Worm (Caenorhabditis elegans) whole organism, L3 larva: ENCODE data around the gene spig-7.
A peak's percentile ranks its signal among the peaks of the same experiment; 100 is the strongest.

Source experiments
- R02D3.7 ChIP-seq: fragments of 150-350 bp; optimal IDR thresholded peaks from 2 replicates; lab custom pipeline; 2014; ENCODE audit warnings: missing biosample characterization, missing genetic modification characterization
- ZK546.5 ChIP-seq: sonication (generic microtip); optimal IDR thresholded peaks from 2 replicates; lab custom pipeline; 2017; ENCODE audit warnings: missing biosample characterization, missing genetic modification characterization
- aly-2 ChIP-seq: fragments of 150-350 bp; optimal IDR thresholded peaks from 2 replicates; lab custom pipeline; 2014; ENCODE audit warnings: missing biosample characterization, missing genetic modification characterization
- ama-1 ChIP-seq: fragments of 150-350 bp; optimal IDR thresholded peaks from 2 replicates; lab custom pipeline; 2018
- ceh-16 ChIP-seq: sonication (generic microtip); optimal IDR thresholded peaks from 2 replicates; lab custom pipeline; 2017; ENCODE audit warnings: missing biosample characterization, missing genetic modification characterization
- ceh-28 ChIP-seq: fragments of 150-350 bp; optimal IDR thresholded peaks from 2 replicates; lab custom pipeline; 2014; ENCODE audit warnings: missing biosample characterization, missing genetic modification reagents, missing genetic modification characterization
- ceh-82 ChIP-seq: fragments of 150-350 bp; optimal IDR thresholded peaks from 2 replicates; lab custom pipeline; 2014; ENCODE audit warnings: missing biosample characterization, missing genetic modification characterization
- ceh-9 ChIP-seq: sonication (generic microtip); optimal IDR thresholded peaks from 2 replicates; lab custom pipeline; 2018; ENCODE audit warnings: missing biosample characterization, missing genetic modification characterization
- daf-12 ChIP-seq: fragments of 150-350 bp; optimal IDR thresholded peaks from 2 replicates; lab custom pipeline; 2014; ENCODE audit warnings: missing biosample characterization, missing genetic modification reagents, missing genetic modification characterization
- egl-27 ChIP-seq: sonication (generic microtip); optimal IDR thresholded peaks from 4 replicates; lab custom pipeline; 2017; ENCODE audit warnings: missing biosample characterization, missing genetic modification reagents, missing genetic modification characterization
- egl-5 ChIP-seq: fragments of 150-350 bp; optimal IDR thresholded peaks from 2 replicates; lab custom pipeline; 2017; ENCODE audit warnings: missing biosample characterization, missing genetic modification reagents, missing genetic modification characterization, inconsistent platforms
- elt-1 ChIP-seq: fragments of 150-350 bp; optimal IDR thresholded peaks from 2 replicates; lab custom pipeline; 2014; ENCODE audit warnings: missing biosample characterization, missing genetic modification characterization
- elt-2 ChIP-seq: sonication (generic microtip); optimal IDR thresholded peaks from 2 replicates; lab custom pipeline; 2016; ENCODE audit warnings: missing genetic modification reagents, mild to moderate bottlenecking, missing genetic modification characterization, missing compliant biosample characterization
- elt-3 ChIP-seq, 3 experiments: fragments of 150-350 bp in 1 of 3; sonication (generic microtip) in 2 of 3; optimal IDR thresholded peaks; 2 replicates in 2 of 3; 4 replicates in 1 of 3; lab custom pipeline; 2014 to 2017; ENCODE audit warnings: missing biosample characterization in 3 of 3, missing genetic modification characterization in 3 of 3
- eor-1 ChIP-seq, 2 experiments: fragments of 150-350 bp; optimal IDR thresholded peaks; 2 replicates each; lab custom pipeline; 2014 to 2018; ENCODE audit warnings: missing biosample characterization in 2 of 2, missing genetic modification characterization in 2 of 2
- fkh-10 ChIP-seq: sonication (generic microtip); optimal IDR thresholded peaks from 2 replicates; lab custom pipeline; 2017; ENCODE audit warnings: missing biosample characterization, missing genetic modification reagents, missing genetic modification characterization
- fkh-2 ChIP-seq: fragments of 150-350 bp; optimal IDR thresholded peaks from 2 replicates; lab custom pipeline; 2014; ENCODE audit warnings: missing biosample characterization, missing genetic modification reagents, missing genetic modification characterization
- fos-1 ChIP-seq: fragments of 150-350 bp; optimal IDR thresholded peaks from 2 replicates; lab custom pipeline; 2014; ENCODE audit warnings: missing biosample characterization, missing genetic modification characterization
- hmg-11 ChIP-seq: sonication (generic microtip); optimal IDR thresholded peaks from 2 replicates; lab custom pipeline; 2016; ENCODE audit warnings: missing genetic modification characterization, missing compliant biosample characterization
- jun-1 ChIP-seq: fragments of 150-350 bp; optimal IDR thresholded peaks from 2 replicates; lab custom pipeline; 2014; ENCODE audit warnings: missing biosample characterization, missing genetic modification reagents, missing genetic modification characterization
- lin-15B ChIP-seq: fragments of 150-350 bp; optimal IDR thresholded peaks from 2 replicates; lab custom pipeline; 2014; ENCODE audit warnings: missing biosample characterization, missing genetic modification characterization
- lin-39 ChIP-seq: fragments of 150-350 bp; optimal IDR thresholded peaks from 2 replicates; lab custom pipeline; 2018; ENCODE audit warnings: missing biosample characterization, missing genetic modification reagents, missing genetic modification characterization
- lsy-12 ChIP-seq: sonication (generic microtip); optimal IDR thresholded peaks from 2 replicates; lab custom pipeline; 2016; ENCODE audit warnings: mild to moderate bottlenecking, missing genetic modification characterization, missing compliant biosample characterization
- mdl-1 ChIP-seq: fragments of 150-350 bp; optimal IDR thresholded peaks from 2 replicates; lab custom pipeline; 2014; ENCODE audit warnings: missing biosample characterization, missing genetic modification characterization
- mml-1 ChIP-seq: fragments of 150-350 bp; sonication (generic microtip); optimal IDR thresholded peaks from 3 replicates; lab custom pipeline; 2014; ENCODE audit warnings: missing biosample characterization, missing genetic modification characterization
- nfya-1 ChIP-seq: sonication (generic microtip); optimal IDR thresholded peaks from 2 replicates; lab custom pipeline; 2017; ENCODE audit warnings: missing genetic modification characterization, mild to moderate bottlenecking, missing compliant biosample characterization, antibody characterized with exemption, moderate library complexity; ENCODE audit not compliant: insufficient read depth
- nhr-11 ChIP-seq: fragments of 150-350 bp; optimal IDR thresholded peaks from 2 replicates; lab custom pipeline; 2014; ENCODE audit warnings: missing biosample characterization, missing genetic modification characterization
- nhr-12 ChIP-seq: fragments of 150-350 bp; optimal IDR thresholded peaks from 2 replicates; lab custom pipeline; 2014; ENCODE audit warnings: missing biosample characterization, missing genetic modification characterization
- nhr-23 ChIP-seq: fragments of 150-350 bp; optimal IDR thresholded peaks from 2 replicates; lab custom pipeline; 2014; ENCODE audit warnings: missing biosample characterization, missing genetic modification reagents, missing genetic modification characterization
- nhr-237 ChIP-seq: fragments of 150-350 bp; optimal IDR thresholded peaks from 2 replicates; lab custom pipeline; 2014; ENCODE audit warnings: missing biosample characterization, missing genetic modification characterization
- nhr-25 ChIP-seq: sonication (generic microtip); optimal IDR thresholded peaks from 2 replicates; lab custom pipeline; 2017; ENCODE audit warnings: missing biosample characterization, missing genetic modification characterization
- nhr-28 ChIP-seq: fragments of 150-350 bp; optimal IDR thresholded peaks from 2 replicates; lab custom pipeline; 2014; ENCODE audit warnings: missing biosample characterization, missing genetic modification characterization
- nhr-43 ChIP-seq: sonication (generic microtip); optimal IDR thresholded peaks from 2 replicates; lab custom pipeline; 2016; ENCODE audit warnings: mild to moderate bottlenecking, missing genetic modification characterization, missing compliant biosample characterization; ENCODE audit not compliant: poor library complexity, severe bottlenecking
- nhr-67 ChIP-seq: fragments of 150-350 bp; optimal IDR thresholded peaks from 2 replicates; lab custom pipeline; 2014; ENCODE audit warnings: missing biosample characterization, missing genetic modification characterization
- nhr-76 ChIP-seq: fragments of 150-350 bp; sonication (generic microtip); optimal IDR thresholded peaks from 5 replicates; lab custom pipeline; 2014; ENCODE audit warnings: missing biosample characterization, missing genetic modification characterization
- nhr-77 ChIP-seq: fragments of 150-350 bp; optimal IDR thresholded peaks from 2 replicates; lab custom pipeline; 2014; ENCODE audit warnings: missing biosample characterization, missing genetic modification characterization
- pha-4 ChIP-seq: fragments of 150-350 bp; optimal IDR thresholded peaks from 2 replicates; lab custom pipeline; 2014; ENCODE audit warnings: missing biosample characterization, missing genetic modification reagents, missing genetic modification characterization
- pqm-1 ChIP-seq: fragments of 150-350 bp; optimal IDR thresholded peaks from 2 replicates; lab custom pipeline; 2017; ENCODE audit warnings: missing biosample characterization, missing genetic modification characterization, inconsistent platforms
- sea-2 ChIP-seq: fragments of 150-350 bp; sonication (generic microtip); optimal IDR thresholded peaks from 4 replicates; lab custom pipeline; 2014; ENCODE audit warnings: missing biosample characterization, missing genetic modification reagents, missing genetic modification characterization
- skn-1 ChIP-seq: fragments of 150-350 bp; optimal IDR thresholded peaks from 2 replicates; lab custom pipeline; 2014; ENCODE audit warnings: missing biosample characterization, missing genetic modification characterization
- snpc-4 ChIP-seq: fragments of 150-350 bp; optimal IDR thresholded peaks from 2 replicates; lab custom pipeline; 2014; ENCODE audit warnings: missing biosample characterization, missing genetic modification characterization
- tbx-2 ChIP-seq: sonication (generic microtip); optimal IDR thresholded peaks from 2 replicates; lab custom pipeline; 2016; ENCODE audit warnings: mild to moderate bottlenecking, missing genetic modification characterization, missing compliant biosample characterization
- unc-39 ChIP-seq: sonication (generic microtip); optimal IDR thresholded peaks from 4 replicates; lab custom pipeline; 2017; ENCODE audit warnings: missing biosample characterization, missing genetic modification characterization
- unc-62 ChIP-seq: fragments of 150-350 bp; sonication (generic microtip); optimal IDR thresholded peaks from 4 replicates; lab custom pipeline; 2014; ENCODE audit warnings: missing biosample characterization, missing genetic modification reagents, missing genetic modification characterization
- zag-1 ChIP-seq: fragments of 150-350 bp; optimal IDR thresholded peaks from 2 replicates; lab custom pipeline; 2014; ENCODE audit warnings: missing biosample characterization, missing genetic modification characterization
- ztf-11 ChIP-seq: fragments of 150-350 bp; optimal IDR thresholded peaks from 2 replicates; lab custom pipeline; 2014; ENCODE audit warnings: missing biosample characterization, missing genetic modification characterization
- ztf-4 ChIP-seq: fragments of 150-350 bp; optimal IDR thresholded peaks from 2 replicates; lab custom pipeline; 2014; ENCODE audit warnings: missing biosample characterization, missing genetic modification characterization

spig-7 gene

ce11 chrV:1471078-1471969, 23.2 kb upstream of the spig-7 start:
- TF ChIP-seq nhr-28 (tag; lab: Kevin White, UChicago) (no peak), pha-4 (peak; percentile 74), ceh-28 (peak; percentile 48), snpc-4 (tag; lab: Kevin White, UChicago) (peak; percentile 10), fkh-2 (tag; lab: Kevin White, UChicago) (peak; percentile 9), nhr-76 (tag; lab: Kevin White, UChicago) (no peak), ceh-16 (tag; lab: Kevin White, UChicago) (no peak), lin-15B (tag; lab: Kevin White, UChicago) (peak; percentile 86), mdl-1 (tag; lab: Kevin White, UChicago) (no peak), zag-1 (tag; lab: Kevin White, UChicago) (no peak), R02D3.7 (tag; lab: Kevin White, UChicago) (no peak), mml-1 (no peak), nhr-77 (tag; lab: Kevin White, UChicago) (no peak), elt-1 (peak; percentile 30), ama-1 (lab: Kevin White, UChicago) (no peak), ceh-9 (tag; lab: Kevin White, UChicago) (no peak), nhr-43 (peak; percentile 43), jun-1 (tag; lab: Kevin White, UChicago) (no peak), ztf-4 (tag; lab: Kevin White, UChicago) (no peak), eor-1 (tag; optimal IDR thresholded peaks at IDR 0.05; lab: Kevin White, UChicago) (no peak), hmg-11 (tag; lab: Kevin White, UChicago) (no peak), elt-3 (tag; optimal IDR thresholded peaks at IDR 0.05; lab: Kevin White, UChicago) (no peak), nhr-25 (tag; lab: Kevin White, UChicago) (no peak), fos-1 (tag; lab: Kevin White, UChicago) (no peak), daf-12 (tag; lab: Kevin White, UChicago) (no peak), aly-2 (tag; lab: Kevin White, UChicago) (no peak), egl-5 (peak; percentile 62), ztf-11 (no peak), ZK546.5 (no peak), egl-27 (no peak), sea-2 (GFP tag; lab: Kevin White, UChicago) (no peak), nhr-12 (tag; lab: Kevin White, UChicago) (no peak), nfya-1 (tag; lab: Kevin White, UChicago) (peak; percentile 81), unc-39 (tag; lab: Kevin White, UChicago) (no peak), nhr-11 (no peak), ceh-82 (tag; lab: Kevin White, UChicago) (no peak), unc-62 (GFP tag; lab: Kevin White, UChicago) (no peak), skn-1 (tag; lab: Kevin White, UChicago) (peak; percentile 95), nhr-237 (tag; lab: Kevin White, UChicago) (no peak), lsy-12 (no peak), nhr-23 (peak; percentile 83), elt-2 (tag; lab: Kevin White, UChicago) (peak; percentile 27), lin-39 (tag; lab: Kevin White, UChicago) (peak; percentile 35), fkh-10 (GFP tag; lab: Kevin White, UChicago) (peak; percentile 35), pqm-1 (tag; lab: Kevin White, UChicago) (peak; percentile 24), tbx-2 (no peak), nhr-67 (tag; lab: Kevin White, UChicago) (no peak)
